Worm (Caenorhabditis elegans): ENCODE measurements around the gene F27D9.2.
"Not testable (repeated sequence)": the region's sequence is repeated elsewhere in the genome, so short reads cannot be mapped to it uniquely, and the experiment has no call there.

The F27D9.2 gene

DNA sequence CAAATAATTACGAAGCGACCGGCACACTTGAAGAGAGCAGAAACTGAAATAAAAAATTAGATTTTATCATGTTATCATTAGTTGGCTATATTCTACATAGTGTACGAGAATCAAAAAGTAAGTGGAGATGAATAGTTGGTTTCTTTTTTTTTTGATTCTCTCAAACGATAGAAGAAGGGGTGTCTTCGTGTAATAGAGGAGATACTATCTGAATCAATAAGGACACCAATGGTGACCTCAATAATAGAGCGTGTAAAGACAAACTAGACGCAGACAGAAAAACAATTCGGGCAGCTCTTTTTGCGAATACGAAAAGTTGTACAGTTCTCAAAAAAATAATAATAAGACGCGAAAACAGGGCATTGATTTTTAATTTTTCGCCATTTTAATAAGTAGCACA, 10.3 kb upstream of the F27D9.2 start:
- TF ChIP-seq lsy-2 (tag; optimal IDR thresholded peaks at IDR 0.05) (peak in 1 of 2 experiments; percentile 4), ama-1 (optimal IDR thresholded peaks at IDR 0.05) (no peak), nhr-25 (tag; optimal IDR thresholded peaks at IDR 0.05) (peak; percentile 6)

DNA sequence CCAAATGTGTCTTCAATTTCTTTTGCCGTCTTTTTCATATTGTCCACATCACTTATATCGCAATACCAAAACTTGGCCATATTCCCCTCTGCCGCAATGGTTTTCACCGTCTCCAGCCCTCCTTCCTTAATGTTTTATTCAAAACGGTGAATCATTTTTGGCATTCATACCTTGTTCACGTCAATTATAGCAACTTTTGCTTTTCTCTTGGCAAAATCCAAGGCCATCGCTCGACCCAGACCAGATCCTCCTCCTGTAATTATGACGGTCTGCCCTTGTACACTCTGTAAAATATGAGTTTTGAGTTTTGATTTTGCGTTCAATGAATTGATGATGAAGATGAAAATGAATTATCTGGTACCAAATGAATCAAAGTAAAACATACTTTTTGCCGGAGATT, 8.4 kb upstream of the F27D9.2 start:
- TF ChIP-seq crh-2 (tag; optimal IDR thresholded peaks at IDR 0.05) (no peak), sma-9 (GFP tag; optimal IDR thresholded peaks at IDR 0.05) (no peak), sma-9 (tag; optimal IDR thresholded peaks at IDR 0.05) (no peak), F13H6.1 (tag; optimal IDR thresholded peaks at IDR 0.05) (no peak), nhr-77 (tag; optimal IDR thresholded peaks at IDR 0.05) (no peak), nhr-21 (tag; optimal IDR thresholded peaks at IDR 0.05) (no peak), ztf-4 (tag; optimal IDR thresholded peaks at IDR 0.05) (no peak), sem-4 (tag; optimal IDR thresholded peaks at IDR 0.05) (no peak), fos-1 (tag; optimal IDR thresholded peaks at IDR 0.05) (no peak), nhr-23 (tag; optimal IDR thresholded peaks at IDR 0.05) (no peak), lin-11 (tag; optimal IDR thresholded peaks at IDR 0.05) (no peak), mab-5 (tag; optimal IDR thresholded peaks at IDR 0.05) (no peak), R02D3.7 (tag; optimal IDR thresholded peaks at IDR 0.05) (no peak), nhr-129 (tag; optimal IDR thresholded peaks at IDR 0.05) (no peak), nhr-11 (tag; optimal IDR thresholded peaks at IDR 0.05) (no peak), C34F6.9 (tag; optimal IDR thresholded peaks at IDR 0.05) (no peak), nhr-12 (tag; optimal IDR thresholded peaks at IDR 0.05) (no peak), ceh-16 (tag; optimal IDR thresholded peaks at IDR 0.05) (no peak), unc-39 (tag; optimal IDR thresholded peaks at IDR 0.05) (no peak)

DNA sequence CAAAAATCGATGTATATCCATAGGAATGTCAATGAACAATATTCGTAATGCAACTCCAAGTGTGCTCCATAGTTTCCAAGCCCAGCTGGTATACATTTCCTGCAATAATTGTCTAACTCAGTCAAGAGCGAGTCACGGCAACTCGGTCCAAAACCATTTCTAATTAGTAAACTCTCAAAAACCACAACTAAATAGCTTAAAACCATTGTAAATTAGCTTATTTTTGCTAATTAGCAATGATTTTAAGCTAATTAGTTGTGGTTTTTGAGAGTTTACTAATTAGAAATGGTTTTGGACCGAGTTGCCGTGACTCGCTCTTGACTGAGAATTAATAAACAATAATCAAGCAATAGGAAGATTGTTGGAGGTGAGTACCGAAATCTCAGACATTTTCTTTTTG, 8.0 kb upstream of the F27D9.2 start, which contains the start of gene dhs-29:
Gene dhs-29, minus strand, starts transcription at position 101 of the 400 bp plus-strand sequence.
- TF ChIP-seq mbf-1 (tag; optimal IDR thresholded peaks at IDR 0.05); nhr-10 (tag; optimal IDR thresholded peaks at IDR 0.05); lin-13 (GFP tag; optimal IDR thresholded peaks at IDR 0.05): not testable (repeated sequence)

DNA sequence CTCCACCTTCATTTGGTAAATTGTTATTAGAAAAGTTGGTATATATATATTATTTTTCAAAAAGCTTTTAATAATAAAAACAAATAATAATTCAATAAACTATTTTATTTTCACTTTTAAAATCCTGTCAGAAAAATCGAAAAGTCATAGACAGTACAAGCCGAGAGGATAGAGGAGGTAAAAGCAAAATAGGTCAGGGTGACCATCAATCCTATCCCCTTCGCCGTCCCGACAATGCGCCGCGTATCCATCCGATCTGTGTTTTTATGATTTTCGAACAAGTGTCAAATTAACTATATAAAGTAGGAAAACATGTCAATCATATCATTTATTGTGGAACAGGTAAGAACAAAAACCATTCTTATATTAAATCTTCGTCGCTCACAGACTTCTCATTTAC, 7.4 kb upstream of the F27D9.2 start:
- TF ChIP-seq nhr-21 (tag; optimal IDR thresholded peaks at IDR 0.05) (no peak), blmp-1 (tag; optimal IDR thresholded peaks at IDR 0.05; ENCODE audit: insufficient read depth) (peak; percentile 49)

DNA sequence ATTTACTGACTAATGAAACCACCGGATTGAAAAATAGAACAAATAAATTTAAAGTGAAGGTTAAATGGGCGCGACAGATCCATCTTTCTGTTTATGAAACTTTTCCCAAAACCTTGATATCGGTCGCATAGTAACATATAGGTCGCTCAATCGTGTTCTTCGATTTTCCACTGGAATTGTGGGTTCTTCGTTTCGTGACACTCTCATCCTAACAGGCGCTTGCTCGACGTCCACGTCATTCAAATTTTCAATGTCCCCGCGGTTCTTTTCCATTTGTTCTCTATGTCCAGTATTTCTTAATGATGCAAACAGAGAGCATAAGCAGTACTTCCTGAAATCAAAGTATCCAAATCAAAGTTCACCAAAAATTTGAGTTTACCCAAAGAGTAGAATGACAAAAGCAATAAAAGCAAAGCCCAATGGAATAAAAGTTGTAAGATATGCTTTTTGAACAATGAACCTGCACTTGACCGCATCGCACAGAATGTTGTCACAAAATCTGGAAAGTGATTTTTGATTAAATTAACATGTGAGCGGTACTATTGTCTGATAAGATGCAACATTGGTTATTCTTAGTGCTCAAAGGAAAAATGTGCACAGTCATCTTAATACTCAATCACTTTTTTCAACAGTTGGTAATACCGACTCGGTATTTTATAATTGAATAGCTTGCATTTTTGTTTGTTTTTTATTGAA, 5.3 kb upstream of the F27D9.2 start, which contains the start of gene F27D9.13:
Gene F27D9.13, minus strand, starts transcription at position 51 of the 696 bp plus-strand sequence.
- TF ChIP-seq crh-2 (tag; optimal IDR thresholded peaks at IDR 0.05), result peak; percentile 14
- no peak for TF ChIP-seq nhr-77 (tag; optimal IDR thresholded peaks at IDR 0.05)
- peak; percentile 32 for TF ChIP-seq fos-1 (tag; optimal IDR thresholded peaks at IDR 0.05)

DNA sequence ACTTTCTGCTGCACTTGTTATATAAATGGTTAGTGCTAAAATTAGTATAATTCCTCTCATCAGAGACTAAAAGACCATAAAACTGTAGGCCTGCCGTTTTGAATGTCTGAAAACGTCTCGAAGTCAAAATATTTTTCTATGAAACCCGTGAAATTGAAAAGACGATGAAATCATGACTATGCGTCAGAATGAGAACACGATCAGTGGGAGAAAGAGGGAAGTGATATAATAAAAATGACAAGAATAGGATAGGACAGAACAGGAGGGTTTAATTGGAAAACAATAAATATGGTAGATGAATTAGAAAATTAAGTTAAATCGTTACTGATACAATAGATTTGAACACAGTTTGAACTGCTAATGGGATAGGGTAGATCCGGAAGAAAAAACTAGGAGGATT, 2.1 kb upstream of the F27D9.2 start, which contains the start of gene F27D9.7:
Gene F27D9.7, minus strand, starts transcription at position 101 of the 400 bp plus-strand sequence.
- no peak for TF ChIP-seq egl-27 (tag; optimal IDR thresholded peaks at IDR 0.05)
- no peak for TF ChIP-seq crh-2 (tag; optimal IDR thresholded peaks at IDR 0.05)
- no peak for TF ChIP-seq R02D3.7 (tag; optimal IDR thresholded peaks at IDR 0.05)
- TF ChIP-seq sma-9 (GFP tag; optimal IDR thresholded peaks at IDR 0.05), result no peak
- no peak for TF ChIP-seq sma-9 (tag; optimal IDR thresholded peaks at IDR 0.05)
- TF ChIP-seq mdl-1 (tag; optimal IDR thresholded peaks at IDR 0.05), result no peak
- no peak for TF ChIP-seq C34F6.9 (tag; optimal IDR thresholded peaks at IDR 0.05)
- TF ChIP-seq mab-5 (tag; optimal IDR thresholded peaks at IDR 0.05), result no peak
- no peak for TF ChIP-seq sem-4 (tag; optimal IDR thresholded peaks at IDR 0.05)
- TF ChIP-seq ceh-82 (tag; optimal IDR thresholded peaks at IDR 0.05), result no peak

DNA sequence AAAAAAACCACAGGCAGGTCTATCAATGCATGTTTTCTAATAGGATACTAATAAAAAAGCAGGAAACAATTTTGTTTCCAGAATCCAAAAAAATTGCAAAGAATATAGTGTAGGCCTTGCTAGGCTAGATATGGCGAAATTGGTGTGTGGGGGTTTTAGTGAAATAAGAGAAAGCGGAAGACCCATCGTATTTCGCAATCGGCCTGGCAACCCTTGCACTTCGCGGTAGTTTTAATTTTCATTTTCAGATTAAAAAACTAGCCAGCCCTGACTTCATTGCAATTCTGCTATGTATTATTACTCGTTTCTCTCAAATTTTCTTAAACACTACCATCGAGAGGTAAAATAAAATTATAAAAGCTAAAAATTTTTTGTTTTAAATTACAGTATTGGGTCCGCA, 2.1 kb downstream of the F27D9.2 start:
- peak; percentile 32 for TF ChIP-seq unc-55 (GFP tag; optimal IDR thresholded peaks at IDR 0.05)
- TF ChIP-seq nhr-12 (tag; optimal IDR thresholded peaks at IDR 0.05), result no peak
- TF ChIP-seq sma-9 (GFP tag; optimal IDR thresholded peaks at IDR 0.05), result no peak
- no peak for TF ChIP-seq sma-9 (tag; optimal IDR thresholded peaks at IDR 0.05)

Measured in whole organism, L2 larva.